Worm (Caenorhabditis elegans): ENCODE data around the gene gcy-4.

DNA sequence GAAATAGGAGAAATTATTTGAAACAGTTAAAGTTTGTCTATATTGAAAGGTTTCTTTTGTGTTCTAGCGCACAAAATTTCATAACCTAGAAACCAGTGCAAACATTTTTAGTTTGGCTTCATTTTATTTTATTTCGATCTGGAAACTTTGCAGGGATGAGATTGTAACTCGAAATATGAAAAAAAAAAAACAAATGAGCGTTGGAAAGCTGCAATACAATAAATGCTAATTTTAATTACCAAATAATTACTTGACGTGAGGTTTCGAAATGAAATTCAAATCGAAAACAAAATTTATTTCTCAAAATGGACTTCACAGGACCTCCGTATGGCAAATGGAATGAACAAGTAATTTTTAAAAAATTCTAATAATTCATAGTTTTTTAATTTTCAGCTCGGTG, 8.4 kb upstream of the gcy-4 start, which contains the start of gene M02G9.4:
- TF ChIP-seq flt-1 (GFP tag; IDR thresholded peaks at IDR 0.05), result no peak
- TF ChIP-seq T22C8.4 (GFP tag; IDR thresholded peaks at IDR 0.05), result no peak
- TF ChIP-seq tab-1 (GFP tag; IDR thresholded peaks at IDR 0.05), result no peak
- TF ChIP-seq ztf-23 (GFP tag; IDR thresholded peaks at IDR 0.05), result no peak
- TF ChIP-seq cog-1 (tag; optimal IDR thresholded peaks at IDR 0.05), result no peak
- no peak for TF ChIP-seq klf-2 (GFP tag; conservative IDR thresholded peaks at IDR 0.05)
- TF ChIP-seq ztf-29 (GFP tag; IDR thresholded peaks at IDR 0.05), result no peak
- no peak for TF ChIP-seq ref-1 (GFP tag; conservative IDR thresholded peaks at IDR 0.05)

All from whole organism, midembryonic.